Fruit fly (Drosophila melanogaster): Measurements from ENCODE around the gene CG11563.

CG11563 gene

dm6 chr3R:31745629-31746081, 8.8 kb downstream of the CG11563 start, which contains the start of gene awd (continued):
- TF ChIP-seq CG12659 (GFP tag; optimal IDR thresholded peaks at IDR 0.05), result peak; percentile 75
- TF ChIP-seq Nf-YB (GFP tag; optimal IDR thresholded peaks at IDR 0.05), result no peak
- TF ChIP-seq Ets97D (GFP tag; optimal IDR thresholded peaks at IDR 0.05), result peak; percentile 17
- no peak for TF ChIP-seq GATAe (GFP tag; conservative IDR thresholded peaks at IDR 0.05)
- TF ChIP-seq az2 (GFP tag; optimal IDR thresholded peaks at IDR 0.05), result no peak
- no peak for TF ChIP-seq crc (GFP tag; optimal IDR thresholded peaks at IDR 0.05)
- no peak for TF ChIP-seq z (GFP tag; IDR thresholded peaks at IDR 0.05)
- TF ChIP-seq CG1832 (GFP tag; optimal IDR thresholded peaks at IDR 0.05), result no peak
- TF ChIP-seq CG4820 (GFP tag; optimal IDR thresholded peaks at IDR 0.05), result no peak
- TF ChIP-seq D19B (GFP tag; optimal IDR thresholded peaks at IDR 0.05), result no peak
- TF ChIP-seq CG9932 (GFP tag; IDR thresholded peaks at IDR 0.05), result no peak
- TF ChIP-seq CG12744 (GFP tag; optimal IDR thresholded peaks at IDR 0.05), result no peak
- TF ChIP-seq HmgZ (tag; optimal IDR thresholded peaks at IDR 0.05), result peak; percentile 50
- TF ChIP-seq Mes4 (GFP tag; optimal IDR thresholded peaks at IDR 0.05), result no peak
- no peak for TF ChIP-seq toy (GFP tag; IDR thresholded peaks at IDR 0.05)
- TF ChIP-seq CG14710 (tag; optimal IDR thresholded peaks at IDR 0.05), result peak; percentile 45
- TF ChIP-seq gt (GFP tag; IDR thresholded peaks at IDR 0.05), result no peak
- TF ChIP-seq sim (GFP tag; IDR thresholded peaks at IDR 0.05), result no peak
- TF ChIP-seq Optix (GFP tag; IDR thresholded peaks at IDR 0.05), result no peak
- no peak for TF ChIP-seq CG8478 (optimal IDR thresholded peaks at IDR 0.05)
- TF ChIP-seq zen (tag; optimal IDR thresholded peaks at IDR 0.05), result no peak
- TF ChIP-seq lmd (GFP tag; IDR thresholded peaks at IDR 0.05), result no peak
- no peak for TF ChIP-seq CG7745 (tag; optimal IDR thresholded peaks at IDR 0.05)
- TF ChIP-seq CG10366 (GFP tag; IDR thresholded peaks at IDR 0.05), result no peak
- TF ChIP-seq CG7786 (GFP tag; optimal IDR thresholded peaks at IDR 0.05), result no peak
- TF ChIP-seq dimm (GFP tag; IDR thresholded peaks at IDR 0.05), result no peak
- TF ChIP-seq Doc3 (GFP tag; IDR thresholded peaks at IDR 0.05; ENCODE audit: partially characterized antibody), result no peak
- peak; percentile 61 for TF ChIP-seq Med (GFP tag)
- no peak for TF ChIP-seq CG7963 (GFP tag; IDR thresholded peaks at IDR 0.05; ENCODE audit: partially characterized antibody)
- 0 out of 3 replicates have a peak, but pooled peaks have one; percentile 18 for TF ChIP-seq knrl (GFP tag; IDR thresholded peaks at IDR 0.05; ENCODE audit: partially characterized antibody)
- no peak for TF ChIP-seq eve (GFP tag; optimal IDR thresholded peaks at IDR 0.05)
- TF ChIP-seq jigr1 (GFP tag; IDR thresholded peaks at IDR 0.05), result no peak
- TF ChIP-seq CG12104 (GFP tag; optimal IDR thresholded peaks at IDR 0.05), result no peak
- TF ChIP-seq jing (GFP tag; optimal IDR thresholded peaks at IDR 0.05), result no peak
- TF ChIP-seq CG16863 (GFP tag; optimal IDR thresholded peaks at IDR 0.05), result no peak
- TF ChIP-seq onecut (GFP tag; IDR thresholded peaks at IDR 0.05), result peak; percentile 75
- no peak for TF ChIP-seq CG11696 (GFP tag; IDR thresholded peaks at IDR 0.05)
- TF ChIP-seq Sox100B (GFP tag; optimal IDR thresholded peaks at IDR 0.05), result no peak
- TF ChIP-seq CG2120 (GFP tag; optimal IDR thresholded peaks at IDR 0.05), result no peak
- TF ChIP-seq CG8944 (GFP tag; optimal IDR thresholded peaks at IDR 0.05), result no peak
- no peak for TF ChIP-seq aop (GFP tag; IDR thresholded peaks at IDR 0.05)
- TF ChIP-seq wdn (GFP tag; IDR thresholded peaks at IDR 0.05), result no peak
- no peak for TF ChIP-seq disco-r (GFP tag; optimal IDR thresholded peaks at IDR 0.05)
- TF ChIP-seq bcd (GFP tag; optimal IDR thresholded peaks at IDR 0.05), result no peak
- no peak for TF ChIP-seq CG4328 (GFP tag; optimal IDR thresholded peaks at IDR 0.05)
- TF ChIP-seq CG11085 (GFP tag; IDR thresholded peaks at IDR 0.05), result no peak
- no peak for TF ChIP-seq CG11093 (GFP tag; IDR thresholded peaks at IDR 0.05)
- no peak for TF ChIP-seq HmgD (GFP tag; optimal IDR thresholded peaks at IDR 0.05)
- TF ChIP-seq esg (GFP tag; conservative IDR thresholded peaks at IDR 0.05), result no peak
- TF ChIP-seq CG15601 (tag; optimal IDR thresholded peaks at IDR 0.05), result no peak
- peak; percentile 95 for TF ChIP-seq bigmax (GFP tag; optimal IDR thresholded peaks at IDR 0.05)
- TF ChIP-seq CG10147 (GFP tag; optimal IDR thresholded peaks at IDR 0.05), result no peak
- TF ChIP-seq phol (tag; optimal IDR thresholded peaks at IDR 0.05), result peak; percentile 56
